Worm (Caenorhabditis elegans): ENCODE measurements around the gene srv-2.
A peak's percentile ranks its signal among the peaks of the same experiment; 100 is the strongest.

The srv-2 gene

ce11 chrII:10563368-10563767 lies 38.7 kb downstream of the srv-2 start, which contains the start of gene cdc-48.1 (continued):
- TF ChIP-seq sox-4 (tag; optimal IDR thresholded peaks at IDR 0.05) (peak; percentile 98), ceh-90 (tag; optimal IDR thresholded peaks at IDR 0.05) (peak; percentile 68), jun-1 (tag; optimal IDR thresholded peaks at IDR 0.05) (peak; percentile 99), unc-62 (GFP tag; optimal IDR thresholded peaks at IDR 0.05) (peak; percentile 100), fkh-8 (tag; optimal IDR thresholded peaks at IDR 0.05) (peak; percentile 100), vab-15 (tag; optimal IDR thresholded peaks at IDR 0.05) (peak; percentile 100), Y116A8C.19 (tag; optimal IDR thresholded peaks at IDR 0.05; ENCODE audit: borderline replicate concordance) (peak; percentile 24), efl-3 (GFP tag; optimal IDR thresholded peaks at IDR 0.05) (peak; percentile 88), nhr-20 (tag; optimal IDR thresholded peaks at IDR 0.05) (peak; percentile 100), ceh-63 (GFP tag; optimal IDR thresholded peaks at IDR 0.05) (peak; percentile 91), nhr-85 (tag) (peak; percentile 100), lin-39 (tag; optimal IDR thresholded peaks at IDR 0.05) (peak; percentile 100), lin-13 (GFP tag; optimal IDR thresholded peaks at IDR 0.05) (peak; percentile 100), nhr-84 (tag; optimal IDR thresholded peaks at IDR 0.05) (peak; percentile 98), nhr-28 (tag; optimal IDR thresholded peaks at IDR 0.05) (peak; percentile 77), unc-98 (GFP tag; IDR thresholded peaks at IDR 0.05) (peak; percentile 95), elt-3 (tag; optimal IDR thresholded peaks at IDR 0.05) (peak; percentile 99 to 100 (median 100)), nhr-77 (tag; optimal IDR thresholded peaks at IDR 0.05) (peak; percentile 100), lin-15B (tag; optimal IDR thresholded peaks at IDR 0.05) (peak; percentile 100), sup-37 (GFP tag; optimal IDR thresholded peaks at IDR 0.05) (peak; percentile 99), nhr-11 (tag; optimal IDR thresholded peaks at IDR 0.05) (peak; percentile 100), fkh-4 (tag; optimal IDR thresholded peaks at IDR 0.05; ENCODE audit: borderline replicate concordance) (peak; percentile 93), swsn-7 (tag; optimal IDR thresholded peaks at IDR 0.05) (peak; percentile 100), efl-1 (optimal IDR thresholded peaks at IDR 0.05) (peak; percentile 100), efl-1 (GFP tag; optimal IDR thresholded peaks at IDR 0.05 in 1 of 2) (peak; percentile 100), egl-27 (tag; optimal IDR thresholded peaks at IDR 0.05) (peak; percentile 90 to 100), xbp-1 (tag; optimal IDR thresholded peaks at IDR 0.05) (peak; percentile 100), nhr-71 (tag; optimal IDR thresholded peaks at IDR 0.05) (peak; percentile 100), aly-2 (tag; optimal IDR thresholded peaks at IDR 0.05) (peak; percentile 100), C16A3.4 (tag; optimal IDR thresholded peaks at IDR 0.05) (peak; percentile 100), lin-35 (GFP tag; optimal IDR thresholded peaks at IDR 0.05) (peak; percentile 100), ztf-11 (tag; optimal IDR thresholded peaks at IDR 0.05) (peak in 1 of 2 experiments; percentile 98)

ce11 chrII:10559671-10560184 lies 42.4 kb downstream of the srv-2 start:
- peak; percentile 65 for TF ChIP-seq nhr-85 (tag)
- TF ChIP-seq pax-3 (tag; optimal IDR thresholded peaks at IDR 0.05), result peak; percentile 35
- TF ChIP-seq efl-1 (optimal IDR thresholded peaks at IDR 0.05), result no peak
- peak in 1 of 2 experiments; percentile 83 for TF ChIP-seq efl-1 (GFP tag; optimal IDR thresholded peaks at IDR 0.05 in 1 of 2)
- TF ChIP-seq lir-3 (tag; optimal IDR thresholded peaks at IDR 0.05; ENCODE audit: poor library complexity), result peak; percentile 27
- peak; percentile 3 for TF ChIP-seq nhr-47 (tag; optimal IDR thresholded peaks at IDR 0.05)
- TF ChIP-seq nhr-71 (tag; optimal IDR thresholded peaks at IDR 0.05), result peak; percentile 15
- no peak for TF ChIP-seq nhr-237 (tag; optimal IDR thresholded peaks at IDR 0.05)
- peak; percentile 66 for TF ChIP-seq elt-2 (tag; optimal IDR thresholded peaks at IDR 0.05)
- TF ChIP-seq ama-1 (optimal IDR thresholded peaks at IDR 0.05), result peak; percentile 3
- TF ChIP-seq nhr-19 (GFP tag; conservative IDR thresholded peaks at IDR 0.05), result no peak
- TF ChIP-seq lin-35 (GFP tag; optimal IDR thresholded peaks at IDR 0.05), result peak in 1 of 2 experiments; percentile 7
- TF ChIP-seq mep-1 (tag; optimal IDR thresholded peaks at IDR 0.05), result no peak
- TF ChIP-seq aly-2 (tag; optimal IDR thresholded peaks at IDR 0.05), result peak; percentile 63
- TF ChIP-seq ceh-82 (tag; optimal IDR thresholded peaks at IDR 0.05), result no peak
